Fruit fly (Drosophila melanogaster) whole organism, prepupa: ENCODE results near the gene CG8292.

Experiments
- Blimp-1 ChIP-seq: fragments of 200-800 bp; sonication (Bioruptor generic); optimal IDR thresholded peaks from 3 replicates; lab custom pipeline; 2017; ENCODE audit warnings: missing biosample characterization, missing genetic modification characterization, mild to moderate bottlenecking, moderate library complexity, missing genetic modification reagents
- CG11294 ChIP-seq: fragments of 200-800 bp; sonication (Bioruptor generic); IDR thresholded peaks from 2 replicates; pipeline ENCODE4 v1.3.6; 2022; ENCODE audit warnings: missing biosample characterization, missing genetic modification characterization
- CG11762 ChIP-seq: fragments of 200-800 bp; sonication (Bioruptor generic); optimal IDR thresholded peaks from 3 replicates; lab custom pipeline; 2016; ENCODE audit warnings: missing biosample characterization, missing genetic modification characterization; ENCODE audit not compliant: insufficient read depth
- CG11902 ChIP-seq: fragments of 200-800 bp; sonication (Bioruptor generic); optimal IDR thresholded peaks from 3 replicates; lab custom pipeline; 2016; ENCODE audit warnings: missing biosample characterization, missing genetic modification characterization
- CG15336 ChIP-seq: fragments of 200-800 bp; sonication (Bioruptor generic); IDR thresholded peaks from 2 replicates; pipeline ENCODE4 v1.3.6; 2022; ENCODE audit warnings: missing biosample characterization, missing genetic modification characterization
- CG1621 ChIP-seq: fragments of 200-800 bp; sonication (Bioruptor generic); optimal IDR thresholded peaks from 3 replicates; lab custom pipeline; 2018; ENCODE audit warnings: missing biosample characterization, mild to moderate bottlenecking, missing genetic modification characterization
- CG16779 ChIP-seq: fragments of 200-800 bp; sonication (Bioruptor generic); optimal IDR thresholded peaks from 3 replicates; lab custom pipeline; 2017; ENCODE audit warnings: missing biosample characterization, mild to moderate bottlenecking, missing genetic modification characterization
- CG31627 ChIP-seq: fragments of 200-800 bp; sonication (Bioruptor generic); optimal IDR thresholded peaks from 3 replicates; lab custom pipeline; 2016; ENCODE audit warnings: missing biosample characterization, missing genetic modification characterization
- CG32006 ChIP-seq: fragments of 200-800 bp; sonication (Bioruptor generic); optimal IDR thresholded peaks from 3 replicates; lab custom pipeline; 2017; ENCODE audit warnings: missing biosample characterization, mild to moderate bottlenecking, missing genetic modification characterization
- CG34406 ChIP-seq: fragments of 200-800 bp; sonication (Bioruptor generic); optimal IDR thresholded peaks from 3 replicates; lab custom pipeline; 2016; ENCODE audit warnings: missing biosample characterization, missing genetic modification characterization
- CG4318 ChIP-seq: fragments of 200-800 bp; sonication (Bioruptor generic); optimal IDR thresholded peaks from 3 replicates; lab custom pipeline; 2017; ENCODE audit warnings: missing biosample characterization, mild to moderate bottlenecking, missing genetic modification characterization
- CG6163 ChIP-seq: fragments of 200-800 bp; sonication (Bioruptor generic); IDR thresholded peaks from 3 replicates; pipeline ENCODE4 v1.3.6; 2022; ENCODE audit warnings: missing biosample characterization, missing genetic modification characterization
- CG6792 ChIP-seq: fragments of 200-800 bp; sonication (Bioruptor generic); optimal IDR thresholded peaks from 3 replicates; lab custom pipeline; 2016; ENCODE audit warnings: missing biosample characterization, missing genetic modification characterization
- CG6808 ChIP-seq: fragments of 200-800 bp; sonication (Bioruptor generic); optimal IDR thresholded peaks from 3 replicates; lab custom pipeline; 2017; ENCODE audit warnings: missing biosample characterization, missing genetic modification characterization, mild to moderate bottlenecking, moderate library complexity, missing genetic modification reagents
- CG6854 ChIP-seq: fragments of 200-800 bp; sonication (Bioruptor generic); optimal IDR thresholded peaks from 2 replicates; lab custom pipeline; 2017; ENCODE audit warnings: missing biosample characterization, mild to moderate bottlenecking, missing genetic modification characterization
- CG7368 ChIP-seq: fragments of 200-800 bp; sonication (Bioruptor generic); optimal IDR thresholded peaks from 3 replicates; lab custom pipeline; 2016; ENCODE audit warnings: missing biosample characterization, missing genetic modification characterization
- CG8119 ChIP-seq: fragments of 200-800 bp; sonication (Bioruptor generic); IDR thresholded peaks from 3 replicates; pipeline ENCODE4 v1.3.6; 2022; ENCODE audit warnings: missing biosample characterization, missing genetic modification characterization
- CG8632 ChIP-seq: fragments of 200-800 bp; sonication (Bioruptor generic); optimal IDR thresholded peaks from 3 replicates; lab custom pipeline; 2016; ENCODE audit warnings: missing biosample characterization, missing genetic modification characterization
- CG9139 ChIP-seq: fragments of 200-800 bp; sonication (Bioruptor generic); optimal IDR thresholded peaks from 3 replicates; lab custom pipeline; 2017; ENCODE audit warnings: missing biosample characterization, mild to moderate bottlenecking, missing genetic modification characterization
- Eip75B ChIP-seq: fragments of 200-800 bp; sonication (Bioruptor generic); optimal IDR thresholded peaks from 3 replicates; lab custom pipeline; 2016; ENCODE audit warnings: missing biosample characterization, missing genetic modification characterization
- Eip78C ChIP-seq: fragments of 200-800 bp; sonication (Bioruptor generic); peaks from one replicate; lab custom pipeline; 2016; ENCODE audit warnings: missing biosample characterization, missing genetic modification characterization
- Eip93F ChIP-seq: fragments of 200-800 bp; sonication (Bioruptor generic); optimal IDR thresholded peaks from 2 replicates; lab custom pipeline; 2016; ENCODE audit warnings: missing biosample characterization, mild to moderate bottlenecking, missing genetic modification characterization
- Ets21C ChIP-seq: fragments of 200-800 bp; sonication (Bioruptor generic); optimal IDR thresholded peaks from 3 replicates; lab custom pipeline; 2016; ENCODE audit warnings: missing biosample characterization, missing genetic modification characterization
- Gug ChIP-seq: fragments of 200-800 bp; sonication (Bioruptor generic); IDR thresholded peaks from 2 replicates; pipeline ENCODE4 v1.3.6; 2022; ENCODE audit warnings: missing biosample characterization, missing genetic modification characterization
- Hr38 ChIP-seq: sonication (Bioruptor generic); optimal IDR thresholded peaks from 2 replicates; lab custom pipeline; 2016; ENCODE audit warnings: missing biosample characterization, missing genetic modification characterization
- Hr39 ChIP-seq: fragments of 200-800 bp; sonication (Bioruptor generic); optimal IDR thresholded peaks from 2 replicates; lab custom pipeline; 2016; ENCODE audit warnings: missing biosample characterization, missing genetic modification characterization
- Hr4 ChIP-seq: fragments of 200-800 bp; sonication (Bioruptor generic); optimal IDR thresholded peaks from 3 replicates; lab custom pipeline; 2016; ENCODE audit warnings: missing biosample characterization, missing genetic modification characterization
- Lpt ChIP-seq: fragments of 200-800 bp; sonication (Bioruptor generic); optimal IDR thresholded peaks from 3 replicates; lab custom pipeline; 2016; ENCODE audit warnings: missing biosample characterization, missing genetic modification characterization
- Met ChIP-seq: fragments of 200-800 bp; sonication (Bioruptor generic); optimal IDR thresholded peaks from 3 replicates; lab custom pipeline; 2016; ENCODE audit warnings: missing biosample characterization, missing genetic modification characterization
- OdsH ChIP-seq: fragments of 200-800 bp; sonication (Bioruptor generic); optimal IDR thresholded peaks from 3 replicates; lab custom pipeline; 2016; ENCODE audit warnings: missing biosample characterization, missing genetic modification characterization
- Smox ChIP-seq: fragments of 200-800 bp; sonication (Bioruptor generic); optimal IDR thresholded peaks from 3 replicates; lab custom pipeline; 2016; ENCODE audit warnings: missing biosample characterization, missing genetic modification characterization
- Sox14 ChIP-seq: fragments of 200-800 bp; sonication (Bioruptor generic); optimal IDR thresholded peaks from 3 replicates; lab custom pipeline; 2016; ENCODE audit warnings: missing biosample characterization, missing genetic modification characterization
- Sox15 ChIP-seq: fragments of 200-800 bp; sonication (Bioruptor generic); optimal IDR thresholded peaks from 3 replicates; lab custom pipeline; 2016; ENCODE audit warnings: missing biosample characterization, missing genetic modification characterization
- achi ChIP-seq: fragments of 200-800 bp; sonication (Bioruptor generic); optimal IDR thresholded peaks from 3 replicates; lab custom pipeline; 2016; ENCODE audit warnings: missing biosample characterization, missing genetic modification characterization
- acj6 ChIP-seq: fragments of 200-800 bp; sonication (Bioruptor generic); optimal IDR thresholded peaks from 3 replicates; lab custom pipeline; 2016; ENCODE audit warnings: missing biosample characterization, missing genetic modification characterization
- dsx ChIP-seq: fragments of 200-800 bp; optimal IDR thresholded peaks from 3 replicates; lab custom pipeline; 2019; ENCODE audit warnings: missing biosample characterization, mild to moderate bottlenecking, missing genetic modification characterization, moderate library complexity; ENCODE audit not compliant: poor library complexity, severe bottlenecking
- esn ChIP-seq: fragments of 200-800 bp; sonication (Bioruptor generic); optimal IDR thresholded peaks from 2 replicates; lab custom pipeline; 2016; ENCODE audit warnings: missing biosample characterization, mild to moderate bottlenecking, missing genetic modification characterization, moderate library complexity
- fd85E ChIP-seq: fragments of 200-800 bp; sonication (Bioruptor generic); optimal IDR thresholded peaks from 3 replicates; lab custom pipeline; 2016; ENCODE audit warnings: missing biosample characterization, missing genetic modification characterization
- net ChIP-seq: fragments of 200-800 bp; sonication (Bioruptor generic); optimal IDR thresholded peaks from 3 replicates; lab custom pipeline; 2016; ENCODE audit warnings: missing biosample characterization, missing genetic modification characterization
- pdm3 ChIP-seq: fragments of 200-800 bp; sonication (Bioruptor generic); optimal IDR thresholded peaks from 3 replicates; lab custom pipeline; 2016; ENCODE audit warnings: missing biosample characterization, missing genetic modification characterization
- salr ChIP-seq, 2 experiments: fragments of 200-800 bp; sonication (Bioruptor generic); optimal IDR thresholded peaks; 3 replicates each; lab custom pipeline; 2016 to 2018; ENCODE audit warnings: missing biosample characterization in 2 of 2, missing genetic modification characterization in 2 of 2, mild to moderate bottlenecking in 1 of 2
- ss ChIP-seq, 2 experiments: fragments of 200-800 bp; sonication (Bioruptor generic); optimal IDR thresholded peaks; 2 replicates in 1 of 2; 3 replicates in 1 of 2; lab custom pipeline; 2017 to 2018; ENCODE audit warnings: mild to moderate bottlenecking in 2 of 2, missing biosample characterization in 2 of 2, missing genetic modification characterization in 2 of 2, moderate library complexity in 1 of 2
- topi ChIP-seq: fragments of 200-800 bp; sonication (Bioruptor generic); optimal IDR thresholded peaks from 3 replicates; lab custom pipeline; 2016; ENCODE audit warnings: missing biosample characterization, missing genetic modification characterization
- vri ChIP-seq: fragments of 200-800 bp; sonication (Bioruptor generic); optimal IDR thresholded peaks from 3 replicates; lab custom pipeline; 2016; ENCODE audit warnings: missing biosample characterization, mild to moderate bottlenecking, missing genetic modification characterization

The CG8292 gene

DNA sequence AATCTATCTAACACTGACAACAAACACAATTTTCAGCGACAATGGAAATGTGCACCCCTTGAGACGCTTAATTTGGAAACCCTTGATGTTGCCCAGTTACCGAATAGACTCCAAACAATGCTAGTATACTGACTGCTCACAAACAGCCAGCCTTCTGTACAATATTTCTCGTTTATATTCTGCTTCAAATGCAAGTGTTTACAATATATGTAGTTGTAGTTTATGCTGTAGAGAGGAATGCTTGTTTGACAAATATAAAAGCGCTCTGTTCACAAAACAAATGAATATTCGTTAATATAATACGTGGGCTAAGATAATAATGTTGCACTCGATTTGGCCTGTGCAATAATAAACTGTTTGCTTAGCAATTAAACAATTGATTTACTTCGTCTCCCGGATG lies at the start of gene CG8292:
CG8292 (minus strand) TSS at position 101 of the 400 bp plus-strand sequence.
- TF ChIP-seq salr (GFP tag; optimal IDR thresholded peaks at IDR 0.05; lab: Kevin White, UChicago) (no peak), Hr38 (GFP tag; lab: Kevin White, UChicago) (no peak), esn (GFP tag; lab: Kevin White, UChicago) (no peak), Gug (GFP tag; lab: Robert Waterston, UW) (no peak), CG11902 (GFP tag; lab: Kevin White, UChicago) (no peak), CG6808 (GFP tag; lab: Kevin White, UChicago) (no peak), Sox15 (no peak), Met (GFP tag; lab: Kevin White, UChicago) (no peak), CG7368 (no peak), CG31627 (GFP tag; lab: Kevin White, UChicago) (no peak), Hr4 (no peak)

DNA sequence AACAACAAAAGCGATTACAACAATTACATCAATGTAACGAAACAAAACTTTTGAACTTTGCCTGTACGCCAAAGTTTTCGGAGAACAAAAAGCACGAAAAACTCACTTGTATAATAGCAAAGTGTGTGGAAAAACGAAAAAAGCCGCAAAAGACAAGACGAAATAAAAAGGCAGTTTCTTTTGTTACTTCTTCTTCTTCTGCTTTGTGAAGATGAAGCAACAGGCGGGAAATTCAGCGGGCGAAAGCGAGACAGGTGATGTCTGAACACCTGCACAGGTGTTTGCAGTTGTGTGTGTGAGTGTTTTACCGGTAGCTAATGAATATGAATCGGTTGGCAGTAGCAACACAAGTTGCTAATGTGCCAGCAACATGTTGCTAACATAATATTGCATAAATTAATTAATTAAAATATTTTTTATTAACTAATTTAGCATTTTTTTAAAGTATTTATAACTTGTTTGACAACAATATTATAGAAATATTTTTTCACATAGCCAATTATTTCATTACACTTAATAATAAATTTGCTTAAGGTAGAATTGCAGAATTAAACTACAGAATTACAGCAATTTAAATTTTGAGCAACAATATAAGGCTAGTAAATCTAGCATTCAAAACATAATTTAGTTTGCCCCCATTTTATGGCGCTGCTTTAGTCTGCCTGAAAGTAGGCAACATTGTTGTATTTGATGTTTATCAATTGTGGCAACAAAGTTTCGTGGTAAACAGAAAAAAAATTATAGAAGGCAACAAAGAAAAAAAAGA lies 49.0 kb upstream of the CG8292 start:
- TF ChIP-seq CG6163 (GFP tag; lab: Robert Waterston, UW) (peak; percentile 39; the same call in 2 of the 3 replicates), OdsH (GFP tag; lab: Kevin White, UChicago) (no peak), ss (GFP tag; optimal IDR thresholded peaks at IDR 0.05; lab: Kevin White, UChicago) (no peak), dsx (GFP tag; lab: Kevin White, UChicago) (peak; percentile 14), vri (GFP tag; lab: Kevin White, UChicago) (no peak), CG8119 (GFP tag; lab: Robert Waterston, UW) (no peak), achi (no peak), Met (GFP tag; lab: Kevin White, UChicago) (no peak), topi (no peak)

DNA sequence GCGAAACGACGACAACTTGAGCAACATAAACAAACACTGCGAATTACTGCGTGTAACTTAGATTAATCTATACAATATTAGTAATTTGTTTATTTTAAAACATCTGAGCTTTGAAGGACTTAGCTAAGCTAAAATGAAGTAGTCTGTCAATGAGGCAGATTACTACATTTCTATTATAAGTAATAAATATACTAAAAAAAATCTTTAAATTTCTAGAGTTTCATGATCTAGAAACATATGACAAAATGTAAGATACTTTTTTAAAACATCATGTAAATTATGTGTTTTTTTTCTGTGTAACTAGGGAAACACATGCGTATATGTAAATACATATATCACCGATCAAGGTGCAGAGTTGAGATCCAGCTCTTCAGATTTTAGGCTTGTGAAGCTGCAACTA lies 48.3 kb upstream of the CG8292 start:
- TF ChIP-seq Sox14 (GFP tag; lab: Kevin White, UChicago) = peak; percentile 23
- peak; percentile 66 for TF ChIP-seq CG6792 (GFP tag; lab: Kevin White, UChicago)
- peak; percentile 20 for TF ChIP-seq CG16779
- peak; percentile 90 for TF ChIP-seq CG15336 (GFP tag; lab: Robert Waterston, UW)
- TF ChIP-seq CG31627 (GFP tag; lab: Kevin White, UChicago) = no peak
- peak; percentile 49 for TF ChIP-seq topi
- TF ChIP-seq Eip93F (GFP tag; lab: Kevin White, UChicago) = no peak
- no peak for TF ChIP-seq Eip75B (GFP tag; lab: Kevin White, UChicago)
- peak; percentile 53 for TF ChIP-seq Sox15
- peak; percentile 93 for TF ChIP-seq Eip78C (GFP tag; lab: Kevin White, UChicago)
- TF ChIP-seq CG11762 = peak; percentile 76
- peak; percentile 83 for TF ChIP-seq net (GFP tag; lab: Kevin White, UChicago)
- TF ChIP-seq Smox (GFP tag; lab: Kevin White, UChicago) = peak; percentile 36
- TF ChIP-seq achi = peak; percentile 80
- TF ChIP-seq esn (GFP tag; lab: Kevin White, UChicago) = peak; percentile 60
- TF ChIP-seq Blimp-1 (GFP tag; lab: Kevin White, UChicago) = peak; percentile 12
- TF ChIP-seq acj6 (GFP tag; lab: Kevin White, UChicago) = peak; percentile 49
- TF ChIP-seq Ets21C (GFP tag; lab: Kevin White, UChicago) = no peak
- peak; percentile 61 for TF ChIP-seq CG4318
- TF ChIP-seq CG9139 = peak; percentile 81
- TF ChIP-seq pdm3 (GFP tag; lab: Kevin White, UChicago) = peak; percentile 54
- TF ChIP-seq CG11902 (GFP tag; lab: Kevin White, UChicago) = peak; percentile 40
- TF ChIP-seq CG1621 (tag; lab: Kevin White, UChicago) = no peak
- TF ChIP-seq CG8632 (GFP tag; lab: Kevin White, UChicago) = peak; percentile 67
- TF ChIP-seq fd85E (GFP tag; lab: Kevin White, UChicago) = no peak
- TF ChIP-seq Hr4 = peak; percentile 54
- peak in 1 of 2 experiments; percentile 67 for TF ChIP-seq salr (GFP tag; optimal IDR thresholded peaks at IDR 0.05; lab: Kevin White, UChicago)
- peak; percentile 72; the same call in 2 of the 3 replicates for TF ChIP-seq CG6163 (GFP tag; lab: Robert Waterston, UW)
- peak; percentile 92 for TF ChIP-seq CG8119 (GFP tag; lab: Robert Waterston, UW)
- TF ChIP-seq CG11294 (GFP tag; lab: Robert Waterston, UW) = peak; percentile 62
- peak; percentile 80 for TF ChIP-seq CG34406 (GFP tag; lab: Kevin White, UChicago)
- no peak for TF ChIP-seq CG6854 (GFP tag; lab: Kevin White, UChicago)
- peak; percentile 83 for TF ChIP-seq CG32006 (GFP tag; lab: Kevin White, UChicago)
- peak; percentile 83 for TF ChIP-seq CG6808 (GFP tag; lab: Kevin White, UChicago)
- TF ChIP-seq Gug (GFP tag; lab: Robert Waterston, UW) = peak; percentile 50; the same call in 1 of the 2 replicates
- TF ChIP-seq Lpt (GFP tag; lab: Kevin White, UChicago) = peak; percentile 22
- TF ChIP-seq Hr38 (GFP tag; lab: Kevin White, UChicago) = no peak
- TF ChIP-seq Hr39 (GFP tag; lab: Kevin White, UChicago) = no peak
